Worm (Caenorhabditis elegans): ENCODE data around the gene mrpl-53.

The mrpl-53 gene

DNA sequence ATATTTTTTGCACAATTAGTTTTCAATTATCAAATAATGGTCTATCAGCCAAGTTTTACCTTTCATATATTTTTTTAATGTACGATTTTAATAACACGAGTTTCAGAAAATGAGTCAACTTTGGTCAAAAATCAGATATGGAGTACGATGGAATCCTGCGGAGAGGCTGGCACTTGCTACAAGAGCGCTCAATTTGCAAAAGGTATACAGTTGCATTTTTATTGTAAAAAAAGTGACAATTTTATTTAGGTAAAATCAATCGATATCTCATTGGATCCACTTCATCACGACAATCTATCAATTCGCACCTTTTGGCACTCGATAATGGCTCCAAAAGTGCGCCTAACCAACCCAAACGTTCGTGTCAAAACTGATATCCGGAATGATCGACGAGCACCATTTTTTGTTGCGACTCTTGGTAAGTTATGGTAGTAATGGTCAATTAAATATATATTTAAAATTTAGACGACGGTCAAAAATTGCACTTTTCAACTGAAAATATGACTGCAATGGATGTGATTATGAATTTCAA lies at the start of gene mrpl-53:
Gene mrpl-53, plus strand, starts transcription at position 107 of the 532 bp plus-strand sequence.
- TF ChIP-seq nhr-12 (tag; optimal IDR thresholded peaks at IDR 0.05) (no peak), sma-9 (GFP tag; optimal IDR thresholded peaks at IDR 0.05) (peak; percentile 5), sma-9 (tag; optimal IDR thresholded peaks at IDR 0.05) (no peak), ama-1 (optimal IDR thresholded peaks at IDR 0.05) (peak; percentile 5), ztf-11 (tag; optimal IDR thresholded peaks at IDR 0.05) (no peak), nhr-25 (tag; optimal IDR thresholded peaks at IDR 0.05) (peak; percentile 30), crh-2 (tag; optimal IDR thresholded peaks at IDR 0.05) (no peak), F13H6.1 (tag; optimal IDR thresholded peaks at IDR 0.05) (no peak), lin-39 (tag; optimal IDR thresholded peaks at IDR 0.05) (no peak), sma-3 (GFP tag; optimal IDR thresholded peaks at IDR 0.05) (peak; percentile 30), Y55F3AM.14 (GFP tag; optimal IDR thresholded peaks at IDR 0.05) (peak; percentile 37), dmd-4 (tag; optimal IDR thresholded peaks at IDR 0.05) (no peak), nhr-10 (tag; optimal IDR thresholded peaks at IDR 0.05) (no peak), elt-3 (tag; optimal IDR thresholded peaks at IDR 0.05) (no peak)

DNA sequence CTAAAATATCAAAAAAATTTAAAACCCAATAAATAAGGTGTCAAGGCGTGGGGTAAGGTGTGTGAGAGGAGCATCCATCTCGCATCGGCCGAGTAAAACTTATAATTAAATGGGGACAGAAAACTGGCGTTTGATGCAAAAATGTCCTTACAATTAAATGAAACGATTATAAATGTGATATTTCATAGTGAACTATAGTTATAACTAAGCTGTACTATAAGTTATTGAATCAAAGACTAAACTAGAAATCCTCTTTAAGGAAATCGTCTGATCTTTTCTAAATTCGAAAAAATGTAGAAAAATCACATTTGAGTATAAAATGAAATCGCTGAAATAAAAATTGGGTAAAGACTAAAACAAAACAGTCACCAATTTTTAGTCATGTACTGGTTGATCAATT lies 46.7 kb upstream of the mrpl-53 start, which contains the start of gene sra-6:
Gene sra-6, minus strand, starts transcription at position 101 of the 400 bp plus-strand sequence.
- TF ChIP-seq elt-3 (tag; optimal IDR thresholded peaks at IDR 0.05) (no peak), C34F6.9 (tag; optimal IDR thresholded peaks at IDR 0.05) (no peak), sma-9 (GFP tag; optimal IDR thresholded peaks at IDR 0.05) (no peak), sma-9 (tag; optimal IDR thresholded peaks at IDR 0.05) (no peak), blmp-1 (tag; optimal IDR thresholded peaks at IDR 0.05; ENCODE audit: insufficient read depth) (no peak), nhr-129 (tag; optimal IDR thresholded peaks at IDR 0.05) (no peak), ztf-1 (GFP tag; conservative IDR thresholded peaks at IDR 0.05) (no peak), nhr-21 (tag; optimal IDR thresholded peaks at IDR 0.05) (no peak), ZK546.5 (tag; optimal IDR thresholded peaks at IDR 0.05) (no peak), elt-1 (tag; optimal IDR thresholded peaks at IDR 0.05) (no peak), nhr-12 (tag; optimal IDR thresholded peaks at IDR 0.05) (no peak), nhr-77 (tag; optimal IDR thresholded peaks at IDR 0.05) (no peak), unc-55 (GFP tag; optimal IDR thresholded peaks at IDR 0.05) (no peak), Y55F3AM.14 (GFP tag; optimal IDR thresholded peaks at IDR 0.05) (no peak), crh-2 (tag; optimal IDR thresholded peaks at IDR 0.05) (no peak)

DNA sequence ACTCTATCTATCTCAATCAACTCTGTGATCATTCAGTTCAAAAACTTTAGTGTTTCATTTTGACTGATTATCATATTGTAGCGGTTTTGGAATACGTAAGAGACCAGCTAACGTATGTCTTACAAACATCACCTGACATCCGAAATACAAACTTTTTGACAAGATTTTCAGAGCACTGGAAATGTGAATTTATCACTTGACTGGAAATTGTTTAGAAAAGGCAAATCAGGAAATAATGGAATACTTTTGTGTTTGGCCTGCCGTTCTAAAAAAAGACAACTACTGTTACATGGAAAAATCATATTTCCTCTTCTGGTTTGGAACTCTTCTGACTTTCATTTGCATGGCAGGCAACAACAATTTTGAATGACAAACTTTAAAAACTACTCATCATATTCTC lies 45.9 kb upstream of the mrpl-53 start, which contains the start of gene F35H8.12:
Gene F35H8.12, plus strand, starts transcription at position 301 of the 400 bp plus-strand sequence.
- TF ChIP-seq blmp-1 (tag; optimal IDR thresholded peaks at IDR 0.05; ENCODE audit: insufficient read depth) (no peak), nhr-23 (tag; optimal IDR thresholded peaks at IDR 0.05) (no peak), lin-39 (tag; optimal IDR thresholded peaks at IDR 0.05) (no peak), sem-4 (tag; optimal IDR thresholded peaks at IDR 0.05) (no peak), sma-9 (GFP tag; optimal IDR thresholded peaks at IDR 0.05) (no peak), sma-9 (tag; optimal IDR thresholded peaks at IDR 0.05) (no peak), elt-3 (tag; optimal IDR thresholded peaks at IDR 0.05) (no peak), ceh-82 (tag; optimal IDR thresholded peaks at IDR 0.05) (no peak), dmd-4 (tag; optimal IDR thresholded peaks at IDR 0.05) (no peak), F13H6.1 (tag; optimal IDR thresholded peaks at IDR 0.05) (no peak), ama-1 (optimal IDR thresholded peaks at IDR 0.05) (no peak), lsy-2 (tag; optimal IDR thresholded peaks at IDR 0.05) (no peak)

DNA sequence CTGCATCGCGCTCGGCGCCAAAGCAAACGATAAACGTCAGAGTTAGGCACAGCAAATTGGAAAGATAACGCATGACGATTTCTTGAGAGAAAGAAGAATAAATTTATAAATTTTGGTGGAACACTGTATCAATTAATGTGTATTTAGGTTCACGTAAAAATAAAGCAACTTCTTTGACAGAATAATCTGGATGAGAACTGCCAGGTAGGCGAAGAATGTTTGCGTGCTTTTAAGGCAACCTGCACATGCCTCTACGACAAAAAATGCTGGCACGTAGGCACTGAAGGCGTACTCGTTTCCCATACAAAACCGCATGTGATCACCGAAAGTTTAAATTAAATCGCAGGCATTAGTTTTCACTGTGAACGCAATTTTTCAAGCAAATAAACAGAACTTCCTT lies 44.2 kb upstream of the mrpl-53 start, which contains the start of gene F35H8.1:
Gene F35H8.1, minus strand, starts transcription at position 101 of the 400 bp plus-strand sequence.
- no peak for TF ChIP-seq ztf-4 (tag; optimal IDR thresholded peaks at IDR 0.05)
- TF ChIP-seq F13H6.1 (tag; optimal IDR thresholded peaks at IDR 0.05), result no peak
- no peak for TF ChIP-seq C34F6.9 (tag; optimal IDR thresholded peaks at IDR 0.05)
- no peak for TF ChIP-seq nhr-77 (tag; optimal IDR thresholded peaks at IDR 0.05)
- TF ChIP-seq dmd-4 (tag; optimal IDR thresholded peaks at IDR 0.05), result no peak
- TF ChIP-seq nhr-6 (tag; optimal IDR thresholded peaks at IDR 0.05), result no peak

DNA sequence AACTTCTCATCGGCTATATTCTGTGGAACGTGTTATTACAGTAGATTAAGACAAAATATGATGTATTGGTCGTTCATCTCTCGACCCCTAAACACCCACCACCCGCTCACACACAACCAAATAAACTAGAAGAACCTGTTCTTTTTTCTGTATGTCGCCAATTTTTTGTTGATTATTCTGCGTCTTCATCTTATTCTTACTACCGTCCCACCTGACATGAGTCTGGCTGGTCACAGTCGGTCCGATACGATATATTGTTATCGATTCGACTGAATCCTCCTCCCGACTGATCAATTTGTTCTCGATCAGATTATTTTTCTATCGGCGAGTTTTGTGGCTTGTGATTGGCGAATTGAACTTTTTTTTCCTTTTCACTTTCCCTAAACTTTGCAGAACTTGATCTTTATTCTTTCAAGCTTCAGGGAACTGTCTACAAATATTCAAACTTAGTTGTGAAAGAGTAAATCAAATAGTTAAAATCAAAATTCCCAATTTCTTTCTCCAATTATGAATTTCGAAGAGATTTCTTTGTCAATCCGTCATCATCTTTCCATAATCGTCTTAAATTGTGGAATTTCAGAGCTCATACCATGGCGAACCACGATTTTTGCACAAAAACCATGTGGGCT lies 42.4 kb upstream of the mrpl-53 start, which contains the start of gene F35H8.2:
Gene F35H8.2, plus strand, starts transcription at position 579 of the 629 bp plus-strand sequence.
- TF ChIP-seq nhr-25 (tag; optimal IDR thresholded peaks at IDR 0.05), result peak; percentile 82
- TF ChIP-seq elt-3 (tag; optimal IDR thresholded peaks at IDR 0.05), result no peak
- TF ChIP-seq sma-3 (GFP tag; optimal IDR thresholded peaks at IDR 0.05), result peak; percentile 18
- TF ChIP-seq nhr-21 (tag; optimal IDR thresholded peaks at IDR 0.05), result peak; percentile 34

DNA sequence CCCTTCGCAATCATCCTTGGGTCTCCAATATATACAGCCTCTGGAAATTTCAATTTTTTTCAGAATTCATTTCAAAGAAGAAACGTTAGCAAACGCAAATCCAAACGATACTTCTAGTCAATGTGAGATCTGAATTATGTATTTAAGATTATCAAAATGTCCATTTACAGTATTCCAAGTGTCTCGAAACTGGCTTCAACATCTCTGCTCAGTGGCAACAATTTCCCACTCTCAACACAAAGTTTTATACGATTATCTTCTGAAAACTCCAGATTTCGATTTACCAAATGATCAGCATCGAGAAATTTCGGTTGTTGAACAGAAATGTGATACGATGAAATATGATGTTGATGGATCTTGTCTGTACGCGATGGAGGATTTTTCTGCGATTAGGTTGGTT lies 40.8 kb upstream of the mrpl-53 start:
- no peak for TF ChIP-seq unc-55 (GFP tag; optimal IDR thresholded peaks at IDR 0.05)
- TF ChIP-seq elt-3 (tag; optimal IDR thresholded peaks at IDR 0.05), result no peak
- TF ChIP-seq dmd-4 (tag; optimal IDR thresholded peaks at IDR 0.05), result no peak
- no peak for TF ChIP-seq nhr-6 (tag; optimal IDR thresholded peaks at IDR 0.05)
- no peak for TF ChIP-seq nhr-237 (tag; optimal IDR thresholded peaks at IDR 0.05)
- TF ChIP-seq mbf-1 (tag; optimal IDR thresholded peaks at IDR 0.05), result no peak
